Worm (Caenorhabditis elegans): ENCODE data around the gene mam-7.

- TF ChIP-seq nhr-11 (tag; optimal IDR thresholded peaks at IDR 0.05) = no peak
- no peak for TF ChIP-seq pqm-1 (tag; optimal IDR thresholded peaks at IDR 0.05)
- no peak for TF ChIP-seq zip-5 (tag; optimal IDR thresholded peaks at IDR 0.05)
- no peak for TF ChIP-seq fax-1 (tag; optimal IDR thresholded peaks at IDR 0.05)
Observed at ce11 chrIII:9854960-9855359, 38.0 kb upstream of the mam-7 start.

Measured in whole organism, late embryonic.